Worm (Caenorhabditis elegans) whole organism, L2 larva: Measurements from ENCODE around the gene unc-41.

Source experiments
- egl-27 ChIP-seq: sonication (generic microtip); optimal IDR thresholded peaks from 3 replicates; lab custom pipeline; 2017; ENCODE audit warnings: missing biosample characterization, missing genetic modification reagents, missing genetic modification characterization
- mdl-1 ChIP-seq, 2 experiments: fragments of 150-350 bp in 1 of 2; sonication (generic microtip) in 1 of 2; optimal IDR thresholded peaks; 2 replicates each; lab custom pipeline; 2017; ENCODE audit warnings: missing biosample characterization in 2 of 2, missing genetic modification characterization in 2 of 2
- nhr-25 ChIP-seq: fragments of 150-350 bp; sonication (generic microtip); optimal IDR thresholded peaks from 3 replicates; lab custom pipeline; 2014; ENCODE audit warnings: missing biosample characterization, missing genetic modification characterization
- peb-1 ChIP-seq: fragments of 150-350 bp; optimal IDR thresholded peaks from 2 replicates; lab custom pipeline; 2014; ENCODE audit warnings: missing biosample characterization, missing genetic modification characterization

DNA sequence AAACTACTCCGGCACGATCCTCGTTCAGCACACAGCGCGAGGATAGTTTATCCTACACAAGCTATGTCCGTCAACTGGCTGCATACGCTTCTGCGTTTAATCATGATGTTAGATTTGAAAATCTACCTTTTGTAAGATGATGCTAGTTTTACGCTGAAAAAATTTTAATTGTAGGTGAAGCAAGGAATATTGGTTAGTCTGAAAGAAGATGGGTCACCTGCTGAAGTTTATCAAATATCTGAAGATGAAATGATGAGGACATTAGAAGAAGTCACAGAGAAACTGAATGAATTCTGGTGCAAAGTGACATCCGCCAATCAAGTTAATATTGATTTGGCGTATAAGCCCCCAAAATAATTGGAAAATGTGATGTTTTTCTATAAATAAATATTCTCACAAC, 7.5 kb upstream of the unc-41 start:
- TF ChIP-seq peb-1 (tag; lab: Kevin White, UChicago) (no peak), mdl-1 (tag; optimal IDR thresholded peaks at IDR 0.05; lab: Kevin White, UChicago) (no peak), nhr-25 (tag; lab: Kevin White, UChicago) (no peak), egl-27 (tag; lab: Kevin White, UChicago) (no peak)
